Fruit fly (Drosophila melanogaster) whole organism, prepupa: ENCODE results near the gene CG31515.

Experiments used
- CG10669 ChIP-seq: fragments of 200-800 bp; sonication (Bioruptor generic); optimal IDR thresholded peaks from 3 replicates; lab custom pipeline; 2018; ENCODE audit warnings: missing biosample characterization, mild to moderate bottlenecking, missing genetic modification characterization, moderate library complexity
- CG34406 ChIP-seq: fragments of 200-800 bp; sonication (Bioruptor generic); optimal IDR thresholded peaks from 3 replicates; lab custom pipeline; 2016; ENCODE audit warnings: missing biosample characterization, missing genetic modification characterization
- CG4318 ChIP-seq: fragments of 200-800 bp; sonication (Bioruptor generic); optimal IDR thresholded peaks from 3 replicates; lab custom pipeline; 2017; ENCODE audit warnings: missing biosample characterization, mild to moderate bottlenecking, missing genetic modification characterization
- CG6854 ChIP-seq: fragments of 200-800 bp; sonication (Bioruptor generic); optimal IDR thresholded peaks from 2 replicates; lab custom pipeline; 2017; ENCODE audit warnings: missing biosample characterization, mild to moderate bottlenecking, missing genetic modification characterization
- Eip75B ChIP-seq: fragments of 200-800 bp; sonication (Bioruptor generic); optimal IDR thresholded peaks from 3 replicates; lab custom pipeline; 2016; ENCODE audit warnings: missing biosample characterization, missing genetic modification characterization
- Eip93F ChIP-seq: fragments of 200-800 bp; sonication (Bioruptor generic); optimal IDR thresholded peaks from 2 replicates; lab custom pipeline; 2016; ENCODE audit warnings: missing biosample characterization, mild to moderate bottlenecking, missing genetic modification characterization
- Ets96B ChIP-seq: fragments of 200-800 bp; optimal IDR thresholded peaks from 2 replicates; lab custom pipeline; 2019; ENCODE audit warnings: missing biosample characterization, mild to moderate bottlenecking, missing genetic modification characterization, moderate library complexity
- Gug ChIP-seq: fragments of 200-800 bp; sonication (Bioruptor generic); IDR thresholded peaks from 2 replicates; pipeline ENCODE4 v1.3.6; 2022; ENCODE audit warnings: missing biosample characterization, missing genetic modification characterization
- eg ChIP-seq: fragments of 200-800 bp; sonication (Bioruptor generic); IDR thresholded peaks from 3 replicates; pipeline ENCODE4 v1.3.6; 2022; ENCODE audit warnings: missing biosample characterization, missing genetic modification characterization
- fd59A ChIP-seq: fragments of 200-800 bp; sonication (Bioruptor generic); optimal IDR thresholded peaks from 2 replicates; lab custom pipeline; 2017; ENCODE audit warnings: missing biosample characterization, mild to moderate bottlenecking, missing genetic modification characterization, missing genetic modification reagents
- salr ChIP-seq, 2 experiments: fragments of 200-800 bp; sonication (Bioruptor generic); optimal IDR thresholded peaks; 3 replicates each; lab custom pipeline; 2016 to 2018; ENCODE audit warnings: missing biosample characterization in 2 of 2, missing genetic modification characterization in 2 of 2, mild to moderate bottlenecking in 1 of 2

DNA sequence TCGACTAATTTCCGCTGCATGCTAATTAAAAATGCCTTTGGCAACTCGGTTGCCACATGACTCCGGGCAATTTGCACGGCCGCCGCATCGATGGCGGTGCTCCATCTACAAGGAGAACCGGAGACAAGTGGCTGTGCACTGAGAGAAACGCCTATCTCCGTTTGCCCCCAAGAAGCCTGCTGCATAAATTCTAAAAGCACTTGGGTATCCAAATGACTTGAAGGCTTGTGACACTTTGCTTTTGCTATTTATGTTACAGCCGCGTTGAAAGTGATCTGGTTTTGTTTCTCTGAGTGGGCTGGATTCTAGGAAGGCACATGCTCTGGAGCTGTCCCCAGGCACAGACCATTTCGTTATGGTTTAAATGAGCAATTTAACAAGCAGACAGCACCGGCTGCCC lies 3.5 kb upstream of the CG31515 start:
- TF ChIP-seq CG4318 (peak; percentile 20), CG10669 (GFP tag; lab: Kevin White, UChicago) (peak; percentile 18), salr (GFP tag; optimal IDR thresholded peaks at IDR 0.05; lab: Kevin White, UChicago) (peak in 1 of 2 experiments; percentile 52), fd59A (GFP tag; lab: Kevin White, UChicago) (no peak), CG6854 (GFP tag; lab: Kevin White, UChicago) (no peak), Eip93F (GFP tag; lab: Kevin White, UChicago) (no peak), Eip75B (GFP tag; lab: Kevin White, UChicago) (peak; percentile 23), CG34406 (GFP tag; lab: Kevin White, UChicago) (no peak), Gug (GFP tag; lab: Robert Waterston, UW) (no peak; the same call in 1 of the 2 replicates), eg (GFP tag; lab: Robert Waterston, UW) (peak; percentile 70; the same call in 2 of the 3 replicates), Ets96B (tag; lab: Kevin White, UChicago) (peak; percentile 12)
